Fruit fly (Drosophila melanogaster) whole organism, embryonic: Measurements from ENCODE around the gene Arpc1.

Experiments
- BEAF-32 ChIP-seq: fragments of 200-800 bp; sonication (Bioruptor generic); optimal IDR thresholded peaks from 3 replicates; lab custom pipeline; 2017; ENCODE audit warnings: missing biosample characterization, missing genetic modification characterization, mild to moderate bottlenecking, moderate library complexity, missing genetic modification reagents
- CG12104 ChIP-seq: fragments of 200-800 bp; sonication (Bioruptor generic); optimal IDR thresholded peaks from 3 replicates; lab custom pipeline; 2016; ENCODE audit warnings: missing biosample characterization, missing genetic modification characterization
- CG13424 ChIP-seq: fragments of 200-800 bp; sonication (Bioruptor generic); optimal IDR thresholded peaks from 2 replicates; lab custom pipeline; 2019; ENCODE audit warnings: missing biosample characterization, mild to moderate bottlenecking, missing genetic modification characterization, moderate library complexity
- CG14710 ChIP-seq: fragments of 200-800 bp; sonication (Bioruptor generic); optimal IDR thresholded peaks from 3 replicates; lab custom pipeline; 2019; ENCODE audit warnings: missing biosample characterization, mild to moderate bottlenecking, missing genetic modification characterization, moderate library complexity
- CG16815 ChIP-seq: fragments of 200-800 bp; sonication (Bioruptor generic); optimal IDR thresholded peaks from 3 replicates; lab custom pipeline; 2017; ENCODE audit warnings: missing biosample characterization, mild to moderate bottlenecking, missing genetic modification characterization
- CG16863 ChIP-seq: fragments of 200-800 bp; sonication (Bioruptor generic); optimal IDR thresholded peaks from 3 replicates; lab custom pipeline; 2016; ENCODE audit warnings: missing biosample characterization, missing genetic modification characterization
- CG17186 ChIP-seq: fragments of 200-800 bp; sonication (Bioruptor generic); optimal IDR thresholded peaks from 3 replicates; lab custom pipeline; 2017; ENCODE audit warnings: missing biosample characterization, missing genetic modification reagents, missing genetic modification characterization
- CG18011 ChIP-seq: fragments of 200-800 bp; sonication (Bioruptor generic); optimal IDR thresholded peaks from 2 replicates; lab custom pipeline; 2017; ENCODE audit warnings: missing biosample characterization, missing genetic modification characterization, mild to moderate bottlenecking, moderate library complexity, missing genotype
- CG2120 ChIP-seq: fragments of 200-800 bp; sonication (Bioruptor generic); optimal IDR thresholded peaks from 3 replicates; lab custom pipeline; 2016; ENCODE audit warnings: missing biosample characterization, missing genetic modification characterization
- CG3847 ChIP-seq: fragments of 200-800 bp; sonication (Bioruptor generic); IDR thresholded peaks from 2 replicates; pipeline ENCODE4 v1.3.6; 2022; ENCODE audit warnings: missing biosample characterization, missing genetic modification characterization
- CG3995 ChIP-seq: fragments of 200-800 bp; sonication (Bioruptor generic); optimal IDR thresholded peaks from 3 replicates; lab custom pipeline; 2016; ENCODE audit warnings: missing biosample characterization, missing genetic modification characterization
- CG6791 ChIP-seq: fragments of 200-800 bp; sonication (Bioruptor generic); IDR thresholded peaks from 3 replicates; pipeline ENCODE4 v1.3.6; 2022; ENCODE audit warnings: missing biosample characterization, missing genetic modification characterization; ENCODE audit not compliant: partially characterized antibody
- CG7987 ChIP-seq: fragments of 200-800 bp; sonication (Bioruptor generic); optimal IDR thresholded peaks from 2 replicates; lab custom pipeline; 2018; ENCODE audit warnings: missing biosample characterization, mild to moderate bottlenecking, missing genetic modification characterization, moderate library complexity
- CHES-1-like ChIP-seq: fragments of 200-800 bp; sonication (Bioruptor generic); optimal IDR thresholded peaks from 2 replicates; lab custom pipeline; 2016; ENCODE audit warnings: missing biosample characterization, missing genetic modification characterization
- Ets65A ChIP-seq: fragments of 200-800 bp; sonication (Bioruptor generic); peaks from one replicate; lab custom pipeline; 2016; ENCODE audit warnings: missing biosample characterization, missing genetic modification characterization
- HLH4C ChIP-seq: fragments of 200-800 bp; sonication (Bioruptor generic); IDR thresholded peaks from 3 replicates; pipeline ENCODE4 v1.3.6; 2022; ENCODE audit warnings: missing biosample characterization, missing genetic modification characterization; ENCODE audit not compliant: partially characterized antibody
- HmgZ ChIP-seq: fragments of 200-800 bp; sonication (Bioruptor generic); optimal IDR thresholded peaks from 2 replicates; lab custom pipeline; 2018; ENCODE audit warnings: missing biosample characterization, mild to moderate bottlenecking, missing genetic modification characterization
- Lhr ChIP-seq: fragments of 200-800 bp; sonication (Bioruptor generic); optimal IDR thresholded peaks from 3 replicates; lab custom pipeline; 2017; ENCODE audit warnings: mild to moderate bottlenecking, missing biosample characterization, missing genetic modification reagents, missing genetic modification characterization
- MBD-R2 ChIP-seq: fragments of 200-800 bp; sonication (Bioruptor generic); IDR thresholded peaks from 2 replicates; pipeline ENCODE4 v1.3.6; 2022; ENCODE audit warnings: missing biosample characterization, missing genetic modification characterization
- MESR4 ChIP-seq: fragments of 200-800 bp; sonication (Bioruptor generic); optimal IDR thresholded peaks from 2 replicates; lab custom pipeline; 2018; ENCODE audit warnings: missing biosample characterization, mild to moderate bottlenecking, missing genetic modification characterization, moderate library complexity
- MTF-1 ChIP-seq: fragments of 200-800 bp; sonication (Bioruptor generic); optimal IDR thresholded peaks from 2 replicates; lab custom pipeline; 2018; ENCODE audit warnings: missing biosample characterization, mild to moderate bottlenecking, missing genetic modification characterization, borderline replicate concordance
- Myb ChIP-seq: fragments of 200-800 bp; sonication (Bioruptor generic); optimal IDR thresholded peaks from 2 replicates; lab custom pipeline; 2016; ENCODE audit warnings: missing biosample characterization, missing genetic modification characterization
- NC2α ChIP-seq: fragments of 200-800 bp; sonication (Bioruptor generic); optimal IDR thresholded peaks from 2 replicates; lab custom pipeline; 2016; ENCODE audit warnings: missing biosample characterization, missing genetic modification characterization
- Opbp ChIP-seq: fragments of 200-800 bp; sonication (Bioruptor generic); IDR thresholded peaks from 3 replicates; pipeline ENCODE4 v1.3.6; 2022; ENCODE audit warnings: missing biosample characterization, missing genetic modification characterization; ENCODE audit not compliant: partially characterized antibody
- PHDP ChIP-seq: fragments of 200-800 bp; sonication (Bioruptor generic); optimal IDR thresholded peaks from 3 replicates; lab custom pipeline; 2018; ENCODE audit warnings: missing biosample characterization, mild to moderate bottlenecking, missing genetic modification characterization, moderate library complexity
- Sin3A ChIP-seq: fragments of >200 bp; optimal IDR thresholded peaks from 2 replicates; lab custom pipeline; 2018
- Sry-δ ChIP-seq: fragments of 200-800 bp; sonication (Bioruptor generic); optimal IDR thresholded peaks from 2 replicates; lab custom pipeline; 2016; ENCODE audit warnings: missing biosample characterization, missing genetic modification characterization
- Stat92E ChIP-seq, 3 experiments: fragments of >200 bp in 2 of 3; fragments of 200-800 bp in 1 of 3; sonication (Bioruptor generic) in 1 of 3; optimal IDR thresholded peaks; 2 replicates each; lab custom pipeline; 2017 to 2019; ENCODE audit warnings: missing biosample characterization in 3 of 3, missing genetic modification characterization in 3 of 3, mild to moderate bottlenecking in 1 of 3, moderate library complexity in 1 of 3
- Tbp ChIP-seq: fragments of >200 bp; optimal IDR thresholded peaks from 2 replicates; lab custom pipeline; 2018; ENCODE audit warnings: missing biosample characterization, missing genetic modification characterization
- YL-1 ChIP-seq: fragments of 200-800 bp; sonication (Bioruptor generic); optimal IDR thresholded peaks from 3 replicates; lab custom pipeline; 2017; ENCODE audit warnings: missing biosample characterization, mild to moderate bottlenecking, missing genetic modification characterization
- ara ChIP-seq: fragments of 200-800 bp; sonication (Bioruptor generic); IDR thresholded peaks from 2 replicates; pipeline ENCODE4 v1.3.6; 2022; ENCODE audit warnings: missing biosample characterization, missing genetic modification characterization
- ash1 ChIP-seq: fragments of 200-800 bp; sonication (Bioruptor generic); optimal IDR thresholded peaks from 2 replicates; lab custom pipeline; 2018; ENCODE audit warnings: missing biosample characterization, mild to moderate bottlenecking, missing genetic modification characterization
- bbx ChIP-seq: fragments of 200-800 bp; sonication (Bioruptor generic); IDR thresholded peaks from 2 replicates; pipeline ENCODE4 v1.3.6; 2022; ENCODE audit warnings: missing biosample characterization, missing genetic modification characterization; ENCODE audit not compliant: partially characterized antibody
- caup ChIP-seq: fragments of 200-800 bp; sonication (Bioruptor generic); optimal IDR thresholded peaks from 3 replicates; lab custom pipeline; 2017; ENCODE audit warnings: missing biosample characterization, mild to moderate bottlenecking, missing genetic modification characterization, moderate library complexity; ENCODE audit not compliant: severe bottlenecking
- dm ChIP-seq: fragments of 200-800 bp; sonication (Bioruptor generic); optimal IDR thresholded peaks from 3 replicates; lab custom pipeline; 2016; ENCODE audit warnings: missing biosample characterization, missing genetic modification characterization
- gfzf ChIP-seq: fragments of 200-800 bp; sonication (Bioruptor generic); optimal IDR thresholded peaks from 2 replicates; lab custom pipeline; 2016; ENCODE audit warnings: missing biosample characterization, mild to moderate bottlenecking, missing genetic modification characterization, moderate library complexity
- nom ChIP-seq: fragments of 200-800 bp; sonication (Bioruptor generic); optimal IDR thresholded peaks from 2 replicates; lab custom pipeline; 2017; ENCODE audit warnings: missing biosample characterization, missing genetic modification characterization, mild to moderate bottlenecking, moderate library complexity, missing genetic modification reagents
- pan ChIP-seq, 4 experiments: fragments of >200 bp in 3 of 4; fragments of 200-800 bp in 1 of 4; sonication (Bioruptor generic) in 1 of 4; optimal IDR thresholded peaks in 3 of 4; IDR thresholded peaks in 1 of 4; 2 replicates each; pipeline versions ENCODE4 v1.3.6 to Lab custom; 2017 to 2022; ENCODE audit warnings: missing biosample characterization in 2 of 4, missing genetic modification characterization in 2 of 4, mixed read lengths in 1 of 4
- phol ChIP-seq: fragments of 200-800 bp; sonication (Bioruptor generic); optimal IDR thresholded peaks from 3 replicates; lab custom pipeline; 2018; ENCODE audit warnings: missing biosample characterization, mild to moderate bottlenecking, missing genetic modification characterization, moderate library complexity
- psq ChIP-seq: fragments of 200-800 bp; sonication (Bioruptor generic); optimal IDR thresholded peaks from 2 replicates; lab custom pipeline; 2017; ENCODE audit warnings: missing biosample characterization, missing genetic modification characterization
- sc ChIP-seq, 3 experiments: fragments of >200 bp in 2 of 3; fragments of 200-800 bp in 1 of 3; sonication (Bioruptor generic) in 1 of 3; optimal IDR thresholded peaks; 2 replicates in 2 of 3; 3 replicates in 1 of 3; lab custom pipeline; 2017; ENCODE audit warnings: mild to moderate bottlenecking in 1 of 3, missing biosample characterization in 1 of 3, missing genetic modification characterization in 1 of 3, missing genetic modification reagents in 1 of 3
- sens ChIP-seq: fragments of 200-800 bp; sonication (Bioruptor generic); peaks from one replicate; lab custom pipeline; 2016; ENCODE audit warnings: missing biosample characterization, missing genetic modification characterization
- seq ChIP-seq: fragments of 200-800 bp; sonication (Bioruptor generic); IDR thresholded peaks from 2 replicates; pipeline ENCODE4 v1.3.6; 2022; ENCODE audit warnings: missing biosample characterization, missing genetic modification characterization
- slbo ChIP-seq: fragments of 200-800 bp; sonication (Bioruptor generic); IDR thresholded peaks from 2 replicates; pipeline ENCODE4 v1.3.6; 2022; ENCODE audit warnings: missing biosample characterization, missing genetic modification characterization
- stwl ChIP-seq: fragments of 200-800 bp; sonication (Bioruptor generic); optimal IDR thresholded peaks from 3 replicates; lab custom pipeline; 2018; ENCODE audit warnings: missing biosample characterization, mild to moderate bottlenecking, missing genetic modification characterization, moderate library complexity
- trem ChIP-seq: fragments of 200-800 bp; optimal IDR thresholded peaks from 3 replicates; lab custom pipeline; 2019; ENCODE audit warnings: missing biosample characterization, mild to moderate bottlenecking, missing genetic modification characterization, moderate library complexity
- ttk ChIP-seq: fragments of 200-800 bp; sonication (Bioruptor generic); IDR thresholded peaks from 2 replicates; pipeline ENCODE4 v2.1.2; 2022; ENCODE audit warnings: missing biosample characterization, missing genetic modification characterization
- zen ChIP-seq: fragments of 200-800 bp; sonication (Bioruptor generic); optimal IDR thresholded peaks from 3 replicates; lab custom pipeline; 2018; ENCODE audit warnings: missing biosample characterization, mild to moderate bottlenecking, missing genetic modification characterization, moderate library complexity
- zfh2 ChIP-seq: fragments of 200-800 bp; sonication (Bioruptor generic); optimal IDR thresholded peaks from 2 replicates; lab custom pipeline; 2016; ENCODE audit warnings: missing biosample characterization, missing genetic modification characterization

Arpc1 gene

DNA sequence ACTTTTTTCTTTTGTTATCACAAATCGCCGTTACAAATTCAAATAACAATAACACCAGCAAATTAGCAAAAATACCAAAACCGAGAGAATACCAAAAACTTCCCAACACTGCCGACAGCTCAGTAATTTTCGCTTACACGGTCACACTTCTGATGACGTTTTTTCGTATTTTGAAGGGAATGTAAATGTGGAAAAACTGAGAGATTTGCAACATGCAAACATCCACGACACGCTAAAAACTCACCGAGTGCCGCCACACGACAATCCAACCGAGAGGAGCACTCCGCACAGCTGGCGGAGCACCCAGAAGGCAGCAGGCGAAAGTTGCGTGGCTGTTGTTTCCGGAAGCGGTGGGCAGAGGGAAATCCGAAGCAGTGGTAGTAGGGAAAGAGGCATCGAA lies 36.1 kb downstream of the Arpc1 start, which contains the start of gene Sec71 (continued):
- TF ChIP-seq CG6791 (GFP tag; lab: Robert Waterston, UW): no peak
- no peak for TF ChIP-seq ash1
- no peak for TF ChIP-seq CG18011 (GFP tag; lab: Kevin White, UChicago)
- peak; percentile 34 for TF ChIP-seq Sin3A
- no peak for TF ChIP-seq CG13424 (tag; lab: Kevin White, UChicago)
- peak; percentile 54 for TF ChIP-seq stwl (tag; lab: Kevin White, UChicago)
- peak; percentile 86 for TF ChIP-seq YL-1 (GFP tag; lab: Kevin White, UChicago)
- peak; percentile 89 for TF ChIP-seq gfzf (GFP tag; lab: Kevin White, UChicago)
- peak; percentile 68 for TF ChIP-seq trem (tag; lab: Kevin White, UChicago)
- peak; percentile 30; the same call in 1 of the 2 replicates for TF ChIP-seq bbx (GFP tag; lab: Robert Waterston, UW)
- TF ChIP-seq seq (GFP tag; lab: Robert Waterston, UW): no peak
- TF ChIP-seq Lhr (GFP tag; lab: Kevin White, UChicago): peak; percentile 27
- peak; percentile 45 for TF ChIP-seq CG14710 (tag; lab: Kevin White, UChicago)
- TF ChIP-seq nom: no peak
- peak; percentile 98 for TF ChIP-seq Myb (GFP tag; lab: Kevin White, UChicago)
- TF ChIP-seq Stat92E (GFP tag; optimal IDR thresholded peaks at IDR 0.05; lab: Kevin White, UChicago): peak in 1 of 3 experiments; percentile 14
- no peak for TF ChIP-seq zfh2 (GFP tag; lab: Kevin White, UChicago)
- peak; percentile 13 for TF ChIP-seq dm
- TF ChIP-seq caup: no peak
- TF ChIP-seq MBD-R2 (GFP tag; lab: Robert Waterston, UW): peak; percentile 64
- no peak for TF ChIP-seq ara (GFP tag; lab: Robert Waterston, UW)
- no peak for TF ChIP-seq CG12104 (GFP tag; lab: Kevin White, UChicago)
- peak; percentile 3 for TF ChIP-seq CG2120 (GFP tag; lab: Kevin White, UChicago)
- TF ChIP-seq CG3847 (GFP tag; lab: Robert Waterston, UW): peak; percentile 31; the same call in 1 of the 2 replicates
- TF ChIP-seq HLH4C (GFP tag; lab: Robert Waterston, UW): no peak
- no peak for TF ChIP-seq slbo (GFP tag; lab: Robert Waterston, UW)
- TF ChIP-seq MTF-1 (GFP tag; lab: Kevin White, UChicago): no peak
- no peak for TF ChIP-seq sc (optimal IDR thresholded peaks at IDR 0.05; lab: Kevin White, UChicago)
- no peak for TF ChIP-seq sc (GFP tag; optimal IDR thresholded peaks at IDR 0.05; lab: Kevin White, UChicago)
- no peak for TF ChIP-seq ttk
- no peak for TF ChIP-seq PHDP (tag; lab: Kevin White, UChicago)
- TF ChIP-seq Sry-δ: peak; percentile 22
- no peak for TF ChIP-seq psq (GFP tag; lab: Kevin White, UChicago)
- no peak for TF ChIP-seq Tbp (GFP tag; lab: Kevin White, UChicago)
- TF ChIP-seq pan (optimal IDR thresholded peaks at IDR 0.05; lab: Kevin White, UChicago): no peak
- TF ChIP-seq pan (GFP tag; optimal IDR thresholded peaks at IDR 0.05 in 1 of 2, IDR thresholded peaks at IDR 0.05 in 1 of 2): no peak
- no peak for TF ChIP-seq CG7987 (GFP tag; lab: Kevin White, UChicago)
- TF ChIP-seq MESR4 (GFP tag; lab: Kevin White, UChicago): peak; percentile 99
- peak; percentile 21 for TF ChIP-seq phol (tag; lab: Kevin White, UChicago)
- peak; percentile 4 for TF ChIP-seq zen
- TF ChIP-seq CG17186 (GFP tag; lab: Kevin White, UChicago): no peak
- no peak for TF ChIP-seq sens (GFP tag; lab: Kevin White, UChicago)
- peak; percentile 31 for TF ChIP-seq BEAF-32 (GFP tag; lab: Kevin White, UChicago)
- peak; percentile 6 for TF ChIP-seq CG3995 (GFP tag; lab: Kevin White, UChicago)
- no peak for TF ChIP-seq NC2α (GFP tag; lab: Kevin White, UChicago)
- TF ChIP-seq HmgZ (tag; lab: Kevin White, UChicago): peak; percentile 48
- peak; percentile 3 for TF ChIP-seq CG16863 (GFP tag; lab: Kevin White, UChicago)
- peak; percentile 90 for TF ChIP-seq Ets65A (GFP tag; lab: Kevin White, UChicago)
- TF ChIP-seq CHES-1-like: peak; percentile 15
- TF ChIP-seq Opbp: 0 out of 3 replicates have a peak, but pooled peaks have one; percentile 33
- no peak for TF ChIP-seq CG16815 (GFP tag; lab: Kevin White, UChicago)
